Worm (Caenorhabditis elegans): ENCODE measurements around the gene grl-27.

grl-27 gene

DNA sequence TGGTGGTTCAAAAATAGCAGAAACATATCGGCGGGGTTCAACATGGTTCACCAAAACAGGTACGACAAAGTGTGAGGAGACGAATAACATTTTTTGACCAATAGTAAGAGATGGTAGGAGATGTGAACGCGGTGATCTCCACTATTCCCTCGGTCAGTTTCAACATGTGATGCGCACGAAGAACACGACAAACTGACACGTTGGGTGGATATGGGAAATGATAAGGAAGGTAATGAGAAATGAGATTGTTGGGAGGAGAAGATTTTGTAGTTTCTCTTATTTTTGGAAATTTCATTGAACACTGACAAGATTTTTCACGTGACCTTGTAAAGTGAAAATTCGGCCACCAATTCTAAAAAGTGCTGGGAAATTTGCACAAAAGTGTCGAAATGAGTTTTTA, 35.0 kb upstream of the grl-27 start (continued):
- TF ChIP-seq nhr-71 (tag; optimal IDR thresholded peaks at IDR 0.05) (no peak), mdl-1 (tag; optimal IDR thresholded peaks at IDR 0.05) (peak in 1 of 2 experiments; percentile 76), ceh-63 (GFP tag; optimal IDR thresholded peaks at IDR 0.05) (no peak), nhr-76 (tag; optimal IDR thresholded peaks at IDR 0.05) (no peak), grh-1 (GFP tag; IDR thresholded peaks at IDR 0.05) (no peak), ets-5 (GFP tag; IDR thresholded peaks at IDR 0.05) (no peak), pax-3 (tag; optimal IDR thresholded peaks at IDR 0.05) (no peak), efl-3 (GFP tag; optimal IDR thresholded peaks at IDR 0.05) (no peak), zag-1 (tag; optimal IDR thresholded peaks at IDR 0.05) (no peak), lin-14 (GFP tag; optimal IDR thresholded peaks at IDR 0.05) (peak; percentile 56), C34B4.2 (tag; optimal IDR thresholded peaks at IDR 0.05) (no peak), rnt-1 (tag; optimal IDR thresholded peaks at IDR 0.05) (no peak), fkh-4 (tag; optimal IDR thresholded peaks at IDR 0.05; ENCODE audit: borderline replicate concordance) (no peak), tlp-1 (tag; optimal IDR thresholded peaks at IDR 0.05) (no peak), snpc-4 (tag; optimal IDR thresholded peaks at IDR 0.05) (no peak), efl-1 (optimal IDR thresholded peaks at IDR 0.05) (no peak), efl-1 (GFP tag; optimal IDR thresholded peaks at IDR 0.05 in 1 of 2) (no peak), aha-1 (tag; optimal IDR thresholded peaks at IDR 0.05) (no peak), fkh-8 (tag; optimal IDR thresholded peaks at IDR 0.05) (no peak), sox-4 (tag; optimal IDR thresholded peaks at IDR 0.05) (no peak)

DNA sequence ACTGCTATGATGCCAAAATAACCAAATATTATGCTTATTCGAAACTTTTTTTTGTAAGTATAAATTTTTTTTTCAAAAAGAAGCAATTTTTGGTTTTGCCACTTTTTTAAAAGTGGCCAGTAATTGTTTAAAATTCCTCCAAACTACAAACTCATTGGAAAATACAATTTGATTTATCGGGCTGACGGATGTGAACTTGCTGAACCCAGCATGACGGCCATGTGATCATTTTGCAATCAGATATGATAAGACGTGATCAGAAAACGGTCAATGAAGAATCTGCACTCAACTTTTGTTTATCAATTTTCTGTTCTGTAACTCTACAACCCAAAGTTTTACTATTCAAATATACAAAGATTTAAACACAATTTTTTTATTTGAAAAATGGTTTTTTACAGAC, 30.7 kb upstream of the grl-27 start:
- TF ChIP-seq ama-1 (optimal IDR thresholded peaks at IDR 0.05) (no peak), lin-13 (GFP tag; optimal IDR thresholded peaks at IDR 0.05) (no peak), alr-1 (tag; optimal IDR thresholded peaks at IDR 0.05; ENCODE audit: borderline replicate concordance) (no peak), nhr-20 (tag; optimal IDR thresholded peaks at IDR 0.05) (peak; percentile 67), unc-130 (tag; optimal IDR thresholded peaks at IDR 0.05) (peak; percentile 39), fos-1 (tag; optimal IDR thresholded peaks at IDR 0.05) (no peak), nhr-19 (GFP tag; conservative IDR thresholded peaks at IDR 0.05) (peak; percentile 40), elt-3 (tag; optimal IDR thresholded peaks at IDR 0.05) (peak in 3 of 6 experiments; percentile 49 to 94 (median 67)), egl-13 (tag; optimal IDR thresholded peaks at IDR 0.05) (no peak), lin-14 (GFP tag; optimal IDR thresholded peaks at IDR 0.05) (no peak), blmp-1 (tag; optimal IDR thresholded peaks at IDR 0.05) (peak; percentile 68), nhr-90 (tag; optimal IDR thresholded peaks at IDR 0.05; ENCODE audit: poor library complexity) (peak; percentile 2), lsy-2 (tag; optimal IDR thresholded peaks at IDR 0.05) (peak in 1 of 2 experiments; percentile 11), lin-35 (GFP tag; optimal IDR thresholded peaks at IDR 0.05) (peak in 1 of 2 experiments; percentile 25), nhr-85 (tag) (peak; percentile 21), Y116A8C.19 (tag; optimal IDR thresholded peaks at IDR 0.05; ENCODE audit: borderline replicate concordance) (no peak), hlh-4 (tag; optimal IDR thresholded peaks at IDR 0.05) (no peak), mdl-1 (tag; optimal IDR thresholded peaks at IDR 0.05) (peak in 1 of 2 experiments; percentile 52), skn-1 (tag; optimal IDR thresholded peaks at IDR 0.05) (no peak), sox-4 (tag; optimal IDR thresholded peaks at IDR 0.05) (no peak)

DNA sequence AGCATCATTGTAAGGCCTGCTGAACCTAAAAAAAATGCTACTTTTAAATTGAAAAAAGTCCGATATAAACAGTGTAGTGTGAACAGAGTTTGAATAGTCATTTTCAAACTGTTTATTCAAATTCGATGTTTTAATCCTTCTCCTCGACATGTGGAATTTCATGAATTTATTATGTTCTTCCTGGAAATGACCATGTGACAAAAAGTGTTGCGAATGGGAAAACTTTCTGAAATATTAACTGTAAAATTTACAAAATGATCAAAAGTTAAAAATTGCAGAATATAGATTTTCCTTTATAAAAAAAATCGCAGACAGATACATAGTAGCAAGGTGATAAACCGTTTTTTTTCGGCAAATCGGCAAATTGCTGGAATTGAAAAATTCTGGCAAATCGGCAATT, 29.7 kb upstream of the grl-27 start, which contains the start of gene T22F3.8:
T22F3.8 (minus strand) TSS at position 101 of the 400 bp plus-strand sequence.
- TF ChIP-seq C34B4.2 (tag; optimal IDR thresholded peaks at IDR 0.05) (no peak), Y116A8C.19 (tag; optimal IDR thresholded peaks at IDR 0.05; ENCODE audit: borderline replicate concordance) (no peak), snu-23 (GFP tag; optimal IDR thresholded peaks at IDR 0.05) (no peak), mef-2 (tag; optimal IDR thresholded peaks at IDR 0.05) (no peak), nhr-20 (tag; optimal IDR thresholded peaks at IDR 0.05) (no peak), zip-4 (GFP tag; optimal IDR thresholded peaks at IDR 0.05) (no peak), elt-2 (tag; optimal IDR thresholded peaks at IDR 0.05) (no peak)
